Worm (Caenorhabditis elegans): ENCODE measurements around the gene C27D6.1.

ce11 chrII:5163283-5163682 is 9.3 kb upstream of the C27D6.1 start, which contains the start of gene srb-5:
- no peak for TF ChIP-seq ama-1 (optimal IDR thresholded peaks at IDR 0.05)
- TF ChIP-seq nhr-76 (tag; optimal IDR thresholded peaks at IDR 0.05) = no peak
- TF ChIP-seq ZK546.5 (tag; optimal IDR thresholded peaks at IDR 0.05) = no peak
- TF ChIP-seq nhr-12 (tag; optimal IDR thresholded peaks at IDR 0.05) = no peak
- no peak for TF ChIP-seq zag-1 (tag; optimal IDR thresholded peaks at IDR 0.05)
- TF ChIP-seq pha-4 (tag; optimal IDR thresholded peaks at IDR 0.05) = no peak
- no peak for TF ChIP-seq pqm-1 (tag; optimal IDR thresholded peaks at IDR 0.05)
- TF ChIP-seq fos-1 (tag; optimal IDR thresholded peaks at IDR 0.05) = no peak
- no peak for TF ChIP-seq nhr-11 (tag; optimal IDR thresholded peaks at IDR 0.05)
- TF ChIP-seq ztf-11 (tag; optimal IDR thresholded peaks at IDR 0.05) = no peak
- TF ChIP-seq unc-62 (GFP tag; optimal IDR thresholded peaks at IDR 0.05) = no peak

All from whole organism, L3 larva.